Worm (Caenorhabditis elegans): ENCODE results near the gene R08C7.4.
A peak's percentile ranks its signal among the peaks of the same experiment; 100 is the strongest.

Gene R08C7.4

ce11 chrIV:4390438-4390894, 44.4 kb upstream of the R08C7.4 start, which contains the start of the genes rpl-7A and set-21 (continued):
- TF ChIP-seq madf-9 (GFP tag; conservative IDR thresholded peaks at IDR 0.05) (peak; percentile 95), lir-3 (tag; optimal IDR thresholded peaks at IDR 0.05) (peak; percentile 73), hlh-30 (tag; optimal IDR thresholded peaks at IDR 0.05; ENCODE audit: insufficient read depth) (peak; percentile 72), unc-62 (GFP tag; optimal IDR thresholded peaks at IDR 0.05 in 1 of 2) (peak in 1 of 2 experiments; percentile 90), unc-62 (tag; optimal IDR thresholded peaks at IDR 0.05) (no peak), T26A8.4 (GFP tag; IDR thresholded peaks at IDR 0.05) (peak; percentile 99), nhr-6 (tag; optimal IDR thresholded peaks at IDR 0.05) (peak; percentile 76), Y5F2A.4 (GFP tag; optimal IDR thresholded peaks at IDR 0.05) (peak; percentile 80), lin-15B (tag; optimal IDR thresholded peaks at IDR 0.05) (peak; percentile 77), nhr-42 (GFP tag; IDR thresholded peaks at IDR 0.05) (peak; percentile 97), Y105C5A.15 (GFP tag; IDR thresholded peaks at IDR 0.05) (peak; percentile 66; the same call in 1 of the 2 replicates), zag-1 (tag; optimal IDR thresholded peaks at IDR 0.05) (no peak), skn-1 (tag; optimal IDR thresholded peaks at IDR 0.05) (no peak)

- TF ChIP-seq hmg-1.1 (GFP tag; IDR thresholded peaks at IDR 0.05), result no peak
- peak; percentile 74 for TF ChIP-seq F49E8.2 (tag; optimal IDR thresholded peaks at IDR 0.05; ENCODE audit: borderline replicate concordance)
- TF ChIP-seq nhr-77 (tag; optimal IDR thresholded peaks at IDR 0.05), result no peak
- no peak for TF ChIP-seq lin-13 (GFP tag; optimal IDR thresholded peaks at IDR 0.05)
- no peak for TF ChIP-seq ama-1 (optimal IDR thresholded peaks at IDR 0.05)
- no peak for TF ChIP-seq nhr-237 (tag; optimal IDR thresholded peaks at IDR 0.05)
- TF ChIP-seq sdz-12 (GFP tag; optimal IDR thresholded peaks at IDR 0.05), result no peak
- peak; percentile 73 for TF ChIP-seq lin-38 (GFP tag; IDR thresholded peaks at IDR 0.05)
- TF ChIP-seq Y48G9A.11 (GFP tag; IDR thresholded peaks at IDR 0.05), result peak; percentile 53; the same call in 1 of the 2 replicates
- TF ChIP-seq F37D6.2 (tag; optimal IDR thresholded peaks at IDR 0.05), result no peak
- TF ChIP-seq snpc-1.2 (GFP tag; IDR thresholded peaks at IDR 0.05), result peak; percentile 66; the same call in 1 of the 2 replicates
- TF ChIP-seq dmd-6 (GFP tag; IDR thresholded peaks at IDR 0.05), result no peak
- no peak for TF ChIP-seq hif-1 (tag; optimal IDR thresholded peaks at IDR 0.05)
- no peak for TF ChIP-seq ZK337.2 (GFP tag; IDR thresholded peaks at IDR 0.05)
- no peak for TF ChIP-seq R02D3.7 (tag; optimal IDR thresholded peaks at IDR 0.05)
- no peak for TF ChIP-seq ceh-44 (GFP tag; IDR thresholded peaks at IDR 0.05)
- TF ChIP-seq zip-2 (tag; optimal IDR thresholded peaks at IDR 0.05), result no peak
- no peak for TF ChIP-seq D1046.2 (GFP tag; IDR thresholded peaks at IDR 0.05)
- TF ChIP-seq php-3 (GFP tag; IDR thresholded peaks at IDR 0.05), result no peak
- no peak for TF ChIP-seq daf-12 (tag; optimal IDR thresholded peaks at IDR 0.05)
- no peak for TF ChIP-seq ces-1 (GFP tag; optimal IDR thresholded peaks at IDR 0.05)
- TF ChIP-seq F26F4.8 (GFP tag; conservative IDR thresholded peaks at IDR 0.05), result no peak
- no peak for TF ChIP-seq ztf-11 (tag; optimal IDR thresholded peaks at IDR 0.05)
- peak; percentile 22 for TF ChIP-seq unc-130 (GFP tag; optimal IDR thresholded peaks at IDR 0.05)
- TF ChIP-seq madf-9 (GFP tag; conservative IDR thresholded peaks at IDR 0.05), result no peak
Measured at ce11 chrIV:4393488-4393887, 41.3 kb upstream of the R08C7.4 start.

- TF ChIP-seq duxl-1 (tag; optimal IDR thresholded peaks at IDR 0.05; ENCODE audit: poor library complexity) (no peak), hlh-30 (tag; optimal IDR thresholded peaks at IDR 0.05; ENCODE audit: insufficient read depth) (no peak), R02D3.7 (tag; optimal IDR thresholded peaks at IDR 0.05) (no peak), hlh-11 (tag; optimal IDR thresholded peaks at IDR 0.05) (peak; percentile 16), zip-2 (tag; optimal IDR thresholded peaks at IDR 0.05) (no peak), ceh-32 (tag; optimal IDR thresholded peaks at IDR 0.05; ENCODE audit: poor library complexity) (no peak), dmd-6 (GFP tag; IDR thresholded peaks at IDR 0.05) (peak; percentile 65), nhr-77 (tag; optimal IDR thresholded peaks at IDR 0.05) (no peak), zfp-2 (tag; optimal IDR thresholded peaks at IDR 0.05) (no peak), lin-15B (tag; optimal IDR thresholded peaks at IDR 0.05) (no peak), lin-38 (GFP tag; IDR thresholded peaks at IDR 0.05) (no peak), cey-2 (tag; optimal IDR thresholded peaks at IDR 0.05; ENCODE audit: borderline replicate concordance, insufficient read depth) (no peak), nhr-237 (tag; optimal IDR thresholded peaks at IDR 0.05) (no peak), F37D6.2 (tag; optimal IDR thresholded peaks at IDR 0.05) (no peak), unc-39 (tag; optimal IDR thresholded peaks at IDR 0.05) (no peak), mxl-3 (GFP tag; optimal IDR thresholded peaks at IDR 0.05) (no peak), dmd-8 (GFP tag; IDR thresholded peaks at IDR 0.05) (no peak), jun-1 (tag; optimal IDR thresholded peaks at IDR 0.05) (no peak), lin-29 (GFP tag; IDR thresholded peaks at IDR 0.05) (no peak), lir-3 (tag; optimal IDR thresholded peaks at IDR 0.05) (no peak), ces-1 (GFP tag; optimal IDR thresholded peaks at IDR 0.05) (no peak), mep-1 (tag; optimal IDR thresholded peaks at IDR 0.05) (no peak), Y48G9A.11 (GFP tag; IDR thresholded peaks at IDR 0.05) (no peak)
Measured at ce11 chrIV:4393942-4394460, 40.8 kb upstream of the R08C7.4 start, which contains the start of gene ell-1. TSS of gene ell-1 (plus strand) at chrIV:4394410.

Measured in whole organism, L4 larva.